Fruit fly (Drosophila melanogaster): Measurements from ENCODE around the gene jumu.

Gene jumu

DNA sequence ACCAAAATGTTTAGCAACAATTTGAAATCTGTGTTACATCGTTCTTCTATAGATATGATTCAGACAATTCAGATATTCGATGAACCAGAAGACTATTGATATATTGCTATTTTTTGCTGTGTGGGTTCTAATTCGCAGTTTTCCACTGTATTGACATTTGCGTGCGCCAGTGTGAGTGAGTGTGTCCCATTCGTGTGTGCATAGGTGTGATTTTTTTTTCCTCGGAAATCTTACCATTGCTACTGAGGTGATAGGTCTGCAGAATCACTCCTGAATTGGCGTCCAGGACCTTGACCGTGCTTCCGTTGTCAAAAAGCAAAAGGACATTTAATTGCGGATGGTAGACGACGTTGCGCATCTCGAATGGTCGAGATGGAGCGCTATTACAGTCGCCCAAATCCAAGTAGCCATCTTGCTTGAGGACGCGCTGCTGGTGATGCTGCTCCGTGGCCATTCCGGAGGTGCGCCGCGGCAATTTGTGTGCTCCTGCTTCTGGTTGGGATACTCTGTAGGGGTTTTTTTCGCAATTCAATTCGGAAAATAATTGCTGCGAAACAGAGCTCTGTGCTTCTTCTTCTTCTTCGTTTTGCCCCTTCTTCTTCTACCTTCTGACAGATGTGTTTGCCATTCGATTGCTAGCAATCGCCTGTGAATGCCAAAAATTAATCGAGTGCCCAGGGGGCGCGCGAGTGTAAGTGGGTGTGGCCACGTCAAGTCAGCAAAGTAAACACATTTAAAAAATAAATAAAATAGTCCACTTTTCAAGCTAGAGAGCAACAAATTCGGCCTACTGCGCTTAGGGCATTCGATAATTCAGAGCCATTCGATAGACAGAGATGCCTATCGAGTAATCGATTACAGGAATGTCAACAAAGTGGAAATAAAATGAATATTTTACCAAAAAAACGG is 19.0 kb upstream of the jumu start, which contains the start of the genes Bruce and CG12818 (continued):
- TF ChIP-seq CG18262 (tag; optimal IDR thresholded peaks at IDR 0.05), result no peak
- peak; percentile 48 for TF ChIP-seq HmgD (GFP tag; optimal IDR thresholded peaks at IDR 0.05)
- peak; percentile 54; the same call in 2 of the 3 replicates for TF ChIP-seq Doc3 (GFP tag; IDR thresholded peaks at IDR 0.05; ENCODE audit: partially characterized antibody)
- TF ChIP-seq CG12659 (GFP tag; optimal IDR thresholded peaks at IDR 0.05), result peak; percentile 50
- TF ChIP-seq CG16813 (GFP tag; IDR thresholded peaks at IDR 0.05; ENCODE audit: partially characterized antibody), result peak; percentile 86
- peak; percentile 95 for TF ChIP-seq HLH4C (GFP tag; IDR thresholded peaks at IDR 0.05; ENCODE audit: partially characterized antibody)
- TF ChIP-seq CG13123 (GFP tag; optimal IDR thresholded peaks at IDR 0.05), result no peak
- no peak for TF ChIP-seq NC2α (GFP tag; optimal IDR thresholded peaks at IDR 0.05)
- no peak for TF ChIP-seq Dad (GFP tag; optimal IDR thresholded peaks at IDR 0.05)
- no peak for TF ChIP-seq ftz-f1 (GFP tag; optimal IDR thresholded peaks at IDR 0.05)
- TF ChIP-seq Max (GFP tag; optimal IDR thresholded peaks at IDR 0.05), result no peak
- peak; percentile 17 for TF ChIP-seq CG9797 (GFP tag; optimal IDR thresholded peaks at IDR 0.05)
- no peak for TF ChIP-seq eve (GFP tag; optimal IDR thresholded peaks at IDR 0.05)
- TF ChIP-seq kay (GFP tag; optimal IDR thresholded peaks at IDR 0.05), result no peak
- TF ChIP-seq YL-1 (GFP tag; optimal IDR thresholded peaks at IDR 0.05), result peak; percentile 76
- TF ChIP-seq ci (GFP tag; IDR thresholded peaks at IDR 0.05), result 0 out of 3 replicates have a peak, but pooled peaks have one; percentile 55
- TF ChIP-seq Hand (GFP tag; optimal IDR thresholded peaks at IDR 0.05), result no peak
- TF ChIP-seq dmrt99B (tag; optimal IDR thresholded peaks at IDR 0.05), result no peak
- TF ChIP-seq MESR4 (GFP tag; optimal IDR thresholded peaks at IDR 0.05), result peak; percentile 83
- no peak for TF ChIP-seq repo (GFP tag; optimal IDR thresholded peaks at IDR 0.05)
- no peak for TF ChIP-seq CG15514 (GFP tag; optimal IDR thresholded peaks at IDR 0.05)
- TF ChIP-seq pzg (GFP tag; optimal IDR thresholded peaks at IDR 0.05), result peak; percentile 77
- TF ChIP-seq CG3163 (GFP tag; optimal IDR thresholded peaks at IDR 0.05), result no peak
- TF ChIP-seq gcm (GFP tag; optimal IDR thresholded peaks at IDR 0.05), result no peak
- no peak for TF ChIP-seq CG7372 (GFP tag; IDR thresholded peaks at IDR 0.05)
- no peak for TF ChIP-seq CG8089 (GFP tag; optimal IDR thresholded peaks at IDR 0.05)
- peak; percentile 64 for TF ChIP-seq inv (GFP tag; IDR thresholded peaks at IDR 0.05; ENCODE audit: partially characterized antibody)
- peak; percentile 53 for TF ChIP-seq BEAF-32 (GFP tag; optimal IDR thresholded peaks at IDR 0.05)
- TF ChIP-seq Vsx1 (GFP tag; optimal IDR thresholded peaks at IDR 0.05), result no peak
- peak in 1 of 2 experiments; percentile 68 for TF ChIP-seq crp (GFP tag; optimal IDR thresholded peaks at IDR 0.05)
- peak; percentile 63 for TF ChIP-seq CG14710 (tag; optimal IDR thresholded peaks at IDR 0.05)
- no peak for TF ChIP-seq fd102C (GFP tag; optimal IDR thresholded peaks at IDR 0.05)
- TF ChIP-seq Stat92E (GFP tag; optimal IDR thresholded peaks at IDR 0.05), result peak in 1 of 3 experiments; percentile 50
- peak; percentile 60; the same call in 1 of the 3 replicates for TF ChIP-seq zen2 (GFP tag; IDR thresholded peaks at IDR 0.05; ENCODE audit: partially characterized antibody)
- peak; percentile 86 for TF ChIP-seq ato (GFP tag; IDR thresholded peaks at IDR 0.05; ENCODE audit: partially characterized antibody)
- TF ChIP-seq CG12071 (GFP tag; optimal IDR thresholded peaks at IDR 0.05), result no peak
- TF ChIP-seq Ets97D (GFP tag; optimal IDR thresholded peaks at IDR 0.05), result peak; percentile 64
- no peak for TF ChIP-seq CG13775 (GFP tag; optimal IDR thresholded peaks at IDR 0.05)
- no peak for TF ChIP-seq CG12155 (GFP tag; optimal IDR thresholded peaks at IDR 0.05)
- no peak for TF ChIP-seq scrt (GFP tag; optimal IDR thresholded peaks at IDR 0.05)
- peak; percentile 74 for TF ChIP-seq bbx (GFP tag; IDR thresholded peaks at IDR 0.05; ENCODE audit: partially characterized antibody)
- no peak for TF ChIP-seq Hsf (GFP tag; optimal IDR thresholded peaks at IDR 0.05)
- no peak for TF ChIP-seq CG3407 (GFP tag; optimal IDR thresholded peaks at IDR 0.05)
- peak; percentile 26 for TF ChIP-seq D (optimal IDR thresholded peaks at IDR 0.05)
- TF ChIP-seq D (GFP tag; optimal IDR thresholded peaks at IDR 0.05), result no peak
- TF ChIP-seq NfI (GFP tag; optimal IDR thresholded peaks at IDR 0.05), result no peak
